Worm (Caenorhabditis elegans): ENCODE results near the gene F13A7.1.

The F13A7.1 gene

DNA sequence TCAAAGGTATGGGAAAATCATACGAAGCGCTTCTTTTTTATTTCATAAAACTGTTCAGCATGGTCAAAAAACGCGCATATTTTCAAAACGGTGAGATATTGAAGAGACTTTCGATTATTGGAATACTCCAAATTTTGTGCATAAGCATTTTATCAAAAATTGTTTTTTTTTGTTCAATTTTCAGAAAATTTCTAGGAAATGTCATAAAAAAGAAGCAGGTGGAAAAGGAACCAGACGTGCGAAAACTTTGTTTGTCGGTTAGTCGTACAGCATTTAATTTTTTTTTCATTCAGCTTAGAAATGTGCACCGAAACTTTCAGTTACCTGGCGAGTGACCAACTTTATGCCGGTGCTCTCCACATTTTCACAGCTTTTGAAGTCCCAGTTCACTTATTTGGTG lies 44.3 kb downstream of the F13A7.1 start, which contains the start of gene srh-167:
TSS of gene srh-167 (plus strand) at position 301 of the 400 bp plus-strand sequence.
- no peak for TF ChIP-seq ceh-13 (GFP tag; optimal IDR thresholded peaks at IDR 0.05)
- TF ChIP-seq ama-1 (optimal IDR thresholded peaks at IDR 0.05) = no peak
- TF ChIP-seq ceh-36 (tag; optimal IDR thresholded peaks at IDR 0.05) = no peak
- no peak for TF ChIP-seq hnd-1 (tag; optimal IDR thresholded peaks at IDR 0.05)
- TF ChIP-seq F13C5.2 (tag; optimal IDR thresholded peaks at IDR 0.05) = no peak
- no peak for TF ChIP-seq pes-1 (GFP tag; IDR thresholded peaks at IDR 0.05)
- TF ChIP-seq hmbx-1 (tag; optimal IDR thresholded peaks at IDR 0.05) = no peak
- no peak for TF ChIP-seq flt-1 (GFP tag; IDR thresholded peaks at IDR 0.05)
- no peak for TF ChIP-seq scrt-1 (GFP tag; IDR thresholded peaks at IDR 0.05)
- TF ChIP-seq hmg-4 (GFP tag; optimal IDR thresholded peaks at IDR 0.05) = no peak
- no peak for TF ChIP-seq tbx-37 (GFP tag; conservative IDR thresholded peaks at IDR 0.05)
- TF ChIP-seq B0310.2 (tag; optimal IDR thresholded peaks at IDR 0.05) = no peak
- no peak for TF ChIP-seq tbx-11 (GFP tag; IDR thresholded peaks at IDR 0.05)
- TF ChIP-seq tra-4 (tag; optimal IDR thresholded peaks at IDR 0.05) = no peak

DNA sequence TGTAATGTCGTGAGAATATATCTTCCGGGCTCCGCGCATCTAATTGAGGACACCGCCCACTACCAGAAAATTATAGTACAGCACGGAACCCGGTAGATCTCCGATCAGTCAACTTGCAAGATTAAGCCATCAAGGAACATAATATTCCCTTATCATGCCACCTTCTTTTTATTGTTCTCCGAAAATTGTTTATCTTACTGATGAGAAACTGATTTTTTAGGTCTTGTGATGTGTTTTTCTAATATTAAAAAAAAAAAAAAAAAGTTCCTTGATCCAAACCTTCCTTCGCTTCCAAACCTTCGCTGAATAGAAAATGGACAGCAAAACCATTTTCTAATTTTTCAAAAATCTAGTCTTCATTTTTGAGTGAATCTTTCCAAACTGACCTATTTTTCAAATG lies 48.9 kb downstream of the F13A7.1 start, which contains the start of gene F57G8.7:
TSS of gene F57G8.7 (plus strand) at position 301 of the 400 bp plus-strand sequence.
- no peak for TF ChIP-seq aly-1 (tag; optimal IDR thresholded peaks at IDR 0.05)
- TF ChIP-seq ceh-13 (GFP tag; optimal IDR thresholded peaks at IDR 0.05) = no peak
- no peak for TF ChIP-seq ceh-36 (tag; optimal IDR thresholded peaks at IDR 0.05)
- TF ChIP-seq tra-4 (tag; optimal IDR thresholded peaks at IDR 0.05) = no peak

Measured in whole organism, early embryonic.